Fruit fly (Drosophila melanogaster): ENCODE results near the gene eIF4E1.

The eIF4E1 gene

dm6 chr3L:9419328-9419727, 17.1 kb upstream of the eIF4E1 start:
- TF ChIP-seq gl (tag; optimal IDR thresholded peaks at IDR 0.05) (no peak), rn (GFP tag; IDR thresholded peaks at IDR 0.05) (peak; percentile 60), CG13204 (GFP tag; optimal IDR thresholded peaks at IDR 0.05) (no peak), Pif1A (GFP tag; optimal IDR thresholded peaks at IDR 0.05) (peak; percentile 61), CG14655 (GFP tag; optimal IDR thresholded peaks at IDR 0.05) (peak; percentile 36), CG4496 (GFP tag; IDR thresholded peaks at IDR 0.05) (peak; percentile 85), Pif1B (GFP tag; optimal IDR thresholded peaks at IDR 0.05) (peak; percentile 5), CG10348 (GFP tag; IDR thresholded peaks at IDR 0.05) (no peak), fd96Ca (GFP tag; IDR thresholded peaks at IDR 0.05) (peak; percentile 89), CG8159 (tag; optimal IDR thresholded peaks at IDR 0.05) (peak; percentile 47), CG32121 (GFP tag; IDR thresholded peaks at IDR 0.05) (peak; percentile 90), CG8301 (tag; optimal IDR thresholded peaks at IDR 0.05) (peak; percentile 53), CG34367 (tag; optimal IDR thresholded peaks at IDR 0.05) (peak; percentile 21), Snoo (tag; optimal IDR thresholded peaks at IDR 0.05) (peak; percentile 21), D1 (tag; optimal IDR thresholded peaks at IDR 0.05) (no peak), EcR (GFP tag; optimal IDR thresholded peaks at IDR 0.05) (no peak), CG9948 (tag; optimal IDR thresholded peaks at IDR 0.05) (peak; percentile 45), Ets98B (GFP tag; IDR thresholded peaks at IDR 0.05) (peak; percentile 85), CG15710 (tag; optimal IDR thresholded peaks at IDR 0.05) (peak; percentile 40), CG17806 (tag; optimal IDR thresholded peaks at IDR 0.05) (peak; percentile 64), CG12605 (GFP tag; IDR thresholded peaks at IDR 0.05) (peak; percentile 62)

DNA sequence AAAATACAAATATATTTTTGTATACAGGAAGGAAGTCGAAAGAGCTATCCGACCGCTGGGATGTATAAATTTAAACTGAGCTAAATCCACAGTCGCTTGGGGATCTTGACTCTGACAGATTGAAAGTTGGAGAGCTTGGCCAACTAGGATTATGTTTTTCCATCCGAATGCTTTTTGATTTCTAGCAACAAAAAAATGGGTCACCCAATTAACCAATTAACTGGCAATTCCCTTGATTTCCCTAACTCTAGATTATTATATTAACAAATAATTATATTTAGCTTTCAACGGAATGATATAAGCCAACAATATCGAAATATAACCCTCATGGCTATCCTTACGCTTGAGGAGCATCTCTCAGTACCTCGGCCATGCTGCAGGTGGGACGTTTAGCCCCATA, 15.0 kb upstream of the eIF4E1 start, which contains the start of gene CG3982:
Gene CG3982 (minus strand): TSS at position 101 of the 400 bp plus-strand sequence.
- TF ChIP-seq CG8301 (tag; optimal IDR thresholded peaks at IDR 0.05) (no peak), fd96Ca (GFP tag; IDR thresholded peaks at IDR 0.05) (no peak), CG17806 (tag; optimal IDR thresholded peaks at IDR 0.05) (no peak), Snoo (tag; optimal IDR thresholded peaks at IDR 0.05) (no peak), CG32121 (GFP tag; IDR thresholded peaks at IDR 0.05) (no peak), CG8159 (tag; optimal IDR thresholded peaks at IDR 0.05) (no peak), CG12605 (GFP tag; IDR thresholded peaks at IDR 0.05) (no peak), Pif1A (GFP tag; optimal IDR thresholded peaks at IDR 0.05) (no peak), D1 (tag; optimal IDR thresholded peaks at IDR 0.05) (no peak), Pif1B (GFP tag; optimal IDR thresholded peaks at IDR 0.05) (no peak), CG9948 (tag; optimal IDR thresholded peaks at IDR 0.05) (no peak), gl (tag; optimal IDR thresholded peaks at IDR 0.05) (no peak), CG4496 (GFP tag; IDR thresholded peaks at IDR 0.05) (no peak), CG10348 (GFP tag; IDR thresholded peaks at IDR 0.05) (no peak), CG13204 (GFP tag; optimal IDR thresholded peaks at IDR 0.05) (no peak)

dm6 chr3L:9410754-9411423, 8.6 kb upstream of the eIF4E1 start, which contains the start of the genes CG4022 and Cpsf5:
Gene CG4022 (minus strand): TSS chr3L:9410832.
Gene Cpsf5 (plus strand): TSS chr3L:9411038.
- TF ChIP-seq fd96Ca (GFP tag; IDR thresholded peaks at IDR 0.05) (peak; percentile 65; the same call in 2 of the 3 replicates), rn (GFP tag; IDR thresholded peaks at IDR 0.05) (0 out of 2 replicates have a peak, but pooled peaks have one; percentile 7), Snoo (tag; optimal IDR thresholded peaks at IDR 0.05) (peak; percentile 51), CG12605 (GFP tag; IDR thresholded peaks at IDR 0.05) (peak; percentile 60), Ets98B (GFP tag; IDR thresholded peaks at IDR 0.05) (peak; percentile 61), CG15710 (tag; optimal IDR thresholded peaks at IDR 0.05) (peak; percentile 76), CG17806 (tag; optimal IDR thresholded peaks at IDR 0.05) (peak; percentile 61), gl (tag; optimal IDR thresholded peaks at IDR 0.05) (no peak), CG13204 (GFP tag; optimal IDR thresholded peaks at IDR 0.05) (no peak), EcR (GFP tag; optimal IDR thresholded peaks at IDR 0.05) (peak; percentile 64), Pif1A (GFP tag; optimal IDR thresholded peaks at IDR 0.05) (peak; percentile 59), CG32121 (GFP tag; IDR thresholded peaks at IDR 0.05) (peak; percentile 70), CG9948 (tag; optimal IDR thresholded peaks at IDR 0.05) (peak; percentile 64), CG34367 (tag; optimal IDR thresholded peaks at IDR 0.05) (peak; percentile 52), CG10348 (GFP tag; IDR thresholded peaks at IDR 0.05) (no peak), CG8159 (tag; optimal IDR thresholded peaks at IDR 0.05) (peak; percentile 61), D1 (tag; optimal IDR thresholded peaks at IDR 0.05) (no peak), CG8301 (tag; optimal IDR thresholded peaks at IDR 0.05) (peak; percentile 36), CG4496 (GFP tag; IDR thresholded peaks at IDR 0.05) (peak; percentile 75; the same call in 2 of the 3 replicates), CG14655 (GFP tag; optimal IDR thresholded peaks at IDR 0.05) (no peak), Pif1B (GFP tag; optimal IDR thresholded peaks at IDR 0.05) (peak; percentile 57)

- TF ChIP-seq gl (tag; optimal IDR thresholded peaks at IDR 0.05) (no peak), CG32121 (GFP tag; IDR thresholded peaks at IDR 0.05) (no peak), CG12605 (GFP tag; IDR thresholded peaks at IDR 0.05) (no peak), EcR (GFP tag; optimal IDR thresholded peaks at IDR 0.05) (no peak), Pif1A (GFP tag; optimal IDR thresholded peaks at IDR 0.05) (no peak), CG17806 (tag; optimal IDR thresholded peaks at IDR 0.05) (no peak), CG4496 (GFP tag; IDR thresholded peaks at IDR 0.05) (no peak), CG10348 (GFP tag; IDR thresholded peaks at IDR 0.05) (no peak), CG8159 (tag; optimal IDR thresholded peaks at IDR 0.05) (no peak), CG13204 (GFP tag; optimal IDR thresholded peaks at IDR 0.05) (no peak), Snoo (tag; optimal IDR thresholded peaks at IDR 0.05) (no peak), CG8301 (tag; optimal IDR thresholded peaks at IDR 0.05) (no peak), CG9948 (tag; optimal IDR thresholded peaks at IDR 0.05) (no peak), CG15710 (tag; optimal IDR thresholded peaks at IDR 0.05) (no peak), Ets98B (GFP tag; IDR thresholded peaks at IDR 0.05) (no peak), CG14655 (GFP tag; optimal IDR thresholded peaks at IDR 0.05) (no peak), CG34367 (tag; optimal IDR thresholded peaks at IDR 0.05) (no peak), rn (GFP tag; IDR thresholded peaks at IDR 0.05) (no peak)
These were observed 7.8 kb upstream of the eIF4E1 start for dm6 chr3L:9410030-9410589.

- TF ChIP-seq CG12605 (GFP tag; IDR thresholded peaks at IDR 0.05) = no peak
- no peak for TF ChIP-seq CG17806 (tag; optimal IDR thresholded peaks at IDR 0.05)
- TF ChIP-seq Snoo (tag; optimal IDR thresholded peaks at IDR 0.05) = no peak
- no peak for TF ChIP-seq Pif1B (GFP tag; optimal IDR thresholded peaks at IDR 0.05)
- TF ChIP-seq CG8301 (tag; optimal IDR thresholded peaks at IDR 0.05) = no peak
- TF ChIP-seq CG8159 (tag; optimal IDR thresholded peaks at IDR 0.05) = no peak
- TF ChIP-seq Ets98B (GFP tag; IDR thresholded peaks at IDR 0.05) = no peak
- no peak for TF ChIP-seq CG15710 (tag; optimal IDR thresholded peaks at IDR 0.05)
- no peak for TF ChIP-seq gl (tag; optimal IDR thresholded peaks at IDR 0.05)
- no peak for TF ChIP-seq rn (GFP tag; IDR thresholded peaks at IDR 0.05)
- no peak for TF ChIP-seq CG13204 (GFP tag; optimal IDR thresholded peaks at IDR 0.05)
These were observed 2.2 kb upstream of the eIF4E1 start, which contains the start of gene Cpr67B for dm6 chr3L:9404497-9404896. Gene Cpr67B (plus strand): TSS chr3L:9404797.

Data from whole organism, pupa.